Fruit fly (Drosophila melanogaster): Measurements from ENCODE around the gene CG9150.

Gene CG9150

DNA sequence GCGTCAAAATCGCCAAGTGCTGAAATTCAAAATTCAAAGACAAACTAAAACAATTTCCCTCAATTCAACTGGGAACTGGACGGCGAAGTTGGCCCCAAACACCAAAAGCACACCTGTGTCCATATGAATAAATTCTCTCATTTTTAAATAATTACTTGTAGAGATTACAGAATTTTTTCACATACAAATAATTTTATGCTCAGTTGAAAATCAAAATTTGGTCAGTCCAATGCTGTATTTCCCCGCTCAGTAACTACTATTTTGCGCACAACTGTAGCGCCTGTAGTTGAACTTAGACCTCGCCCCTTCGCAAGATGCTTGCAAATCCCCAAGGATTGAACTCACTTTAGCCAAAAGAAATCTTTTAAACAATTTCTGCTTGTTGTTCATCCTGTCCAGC lies 39.7 kb downstream of the CG9150 start (continued):
- TF ChIP-seq Gug (GFP tag; IDR thresholded peaks at IDR 0.05) = no peak
- TF ChIP-seq ss (GFP tag; optimal IDR thresholded peaks at IDR 0.05) = no peak
- TF ChIP-seq pdm3 (GFP tag; optimal IDR thresholded peaks at IDR 0.05) = peak; percentile 2
- TF ChIP-seq Ets21C (GFP tag; optimal IDR thresholded peaks at IDR 0.05) = no peak
- peak; percentile 47 for TF ChIP-seq Eip78C (GFP tag)
- no peak for TF ChIP-seq CG11902 (GFP tag; optimal IDR thresholded peaks at IDR 0.05)
- no peak for TF ChIP-seq Met (GFP tag; optimal IDR thresholded peaks at IDR 0.05)
- no peak for TF ChIP-seq topi (GFP tag; optimal IDR thresholded peaks at IDR 0.05)
- TF ChIP-seq CG3032 (tag; optimal IDR thresholded peaks at IDR 0.05) = no peak
- TF ChIP-seq svp (GFP tag) = peak; percentile 74
- TF ChIP-seq CG8319 (GFP tag; optimal IDR thresholded peaks at IDR 0.05) = no peak
- no peak for TF ChIP-seq CG9139 (GFP tag; optimal IDR thresholded peaks at IDR 0.05)
- no peak for TF ChIP-seq salr (GFP tag; optimal IDR thresholded peaks at IDR 0.05)
- TF ChIP-seq fd59A (GFP tag; optimal IDR thresholded peaks at IDR 0.05) = no peak
- TF ChIP-seq CG1621 (tag; optimal IDR thresholded peaks at IDR 0.05) = no peak
- TF ChIP-seq cyc (GFP tag; optimal IDR thresholded peaks at IDR 0.05) = no peak
- TF ChIP-seq spab (GFP tag; optimal IDR thresholded peaks at IDR 0.05) = no peak
- TF ChIP-seq dac (GFP tag; optimal IDR thresholded peaks at IDR 0.05) = no peak
- no peak for TF ChIP-seq Sox102F (GFP tag; optimal IDR thresholded peaks at IDR 0.05)
- TF ChIP-seq Sox15 (GFP tag; optimal IDR thresholded peaks at IDR 0.05) = no peak
- TF ChIP-seq CG8119 (GFP tag; IDR thresholded peaks at IDR 0.05) = peak; percentile 44; the same call in 2 of the 3 replicates
- TF ChIP-seq Hr38 (GFP tag; optimal IDR thresholded peaks at IDR 0.05) = no peak
- TF ChIP-seq CG6276 (GFP tag; optimal IDR thresholded peaks at IDR 0.05) = no peak
- no peak for TF ChIP-seq net (GFP tag; optimal IDR thresholded peaks at IDR 0.05)
- peak; percentile 44; the same call in 1 of the 2 replicates for TF ChIP-seq CG15336 (GFP tag; IDR thresholded peaks at IDR 0.05)
- TF ChIP-seq OdsH (GFP tag; optimal IDR thresholded peaks at IDR 0.05) = no peak
- TF ChIP-seq acj6 (GFP tag; optimal IDR thresholded peaks at IDR 0.05) = peak; percentile 24
- peak; percentile 39; the same call in 1 of the 3 replicates for TF ChIP-seq eg (GFP tag; IDR thresholded peaks at IDR 0.05)
- no peak for TF ChIP-seq CG7368 (GFP tag; optimal IDR thresholded peaks at IDR 0.05)
- TF ChIP-seq CG11762 (GFP tag; optimal IDR thresholded peaks at IDR 0.05; ENCODE audit: insufficient read depth) = no peak

DNA sequence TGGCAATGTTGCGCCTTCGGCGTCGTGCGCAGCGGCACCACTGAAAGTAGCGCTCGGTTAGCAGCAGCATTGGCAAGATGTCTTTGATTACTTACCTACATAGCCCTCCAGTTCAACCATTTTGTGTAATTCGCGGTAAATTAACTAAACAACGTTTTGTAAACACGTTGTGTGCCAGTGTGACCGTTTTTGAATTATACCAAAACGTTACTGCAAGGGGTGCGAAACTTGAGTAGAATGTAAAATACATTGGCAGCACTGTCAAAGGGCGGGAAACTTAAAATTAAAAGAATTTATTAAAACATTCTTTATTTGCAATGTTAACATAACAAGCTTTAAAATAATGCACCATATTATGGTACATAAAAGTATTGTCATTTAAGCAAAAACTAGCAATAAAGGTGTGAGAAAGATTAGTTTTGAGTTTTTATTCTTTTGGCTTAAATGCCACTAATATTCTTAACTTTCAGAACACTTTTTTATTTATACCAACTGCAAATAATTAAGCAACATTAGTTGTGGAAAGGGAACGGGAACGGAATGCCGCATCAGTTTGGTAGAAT lies 44.0 kb downstream of the CG9150 start, which contains the start of gene CG9107:
TSS of gene CG9107 (minus strand) at position 195 of the 563 bp plus-strand sequence.
- TF ChIP-seq Lpt (GFP tag; optimal IDR thresholded peaks at IDR 0.05) = no peak
- no peak for TF ChIP-seq CG11294 (GFP tag; IDR thresholded peaks at IDR 0.05)
- TF ChIP-seq cyc (GFP tag; optimal IDR thresholded peaks at IDR 0.05) = no peak
- TF ChIP-seq CG1621 (tag; optimal IDR thresholded peaks at IDR 0.05) = no peak
- peak; percentile 78 for TF ChIP-seq fkh (GFP tag; optimal IDR thresholded peaks at IDR 0.05)
- no peak for TF ChIP-seq fd85E (GFP tag; optimal IDR thresholded peaks at IDR 0.05)
- no peak for TF ChIP-seq CG3032 (tag; optimal IDR thresholded peaks at IDR 0.05)
- no peak for TF ChIP-seq Eip78C (GFP tag)
- no peak for TF ChIP-seq CG11902 (GFP tag; optimal IDR thresholded peaks at IDR 0.05)
- TF ChIP-seq salr (GFP tag; optimal IDR thresholded peaks at IDR 0.05) = no peak
- peak; percentile 100 for TF ChIP-seq CG6808 (GFP tag; optimal IDR thresholded peaks at IDR 0.05)
- no peak for TF ChIP-seq Ets96B (tag; optimal IDR thresholded peaks at IDR 0.05)
- no peak for TF ChIP-seq CG11762 (GFP tag; optimal IDR thresholded peaks at IDR 0.05; ENCODE audit: insufficient read depth)

DNA sequence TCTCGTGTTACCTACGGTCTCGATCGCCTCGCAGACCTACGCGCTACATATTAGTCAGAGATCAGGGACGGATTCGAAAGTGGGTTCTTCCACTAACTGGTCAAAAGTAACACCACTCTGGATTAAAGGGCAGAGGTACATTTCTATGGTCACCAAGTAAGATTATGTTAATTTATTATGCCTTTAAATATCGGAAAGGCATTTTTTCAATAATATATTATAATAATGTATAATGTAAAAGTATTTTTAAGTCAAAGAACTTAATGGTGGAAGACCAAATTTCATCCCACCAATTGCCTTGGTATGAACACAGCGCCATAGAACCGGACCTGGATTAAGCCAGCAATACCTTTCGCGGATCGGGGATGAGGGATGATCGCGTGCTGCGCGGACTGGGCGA lies 45.6 kb downstream of the CG9150 start:
- TF ChIP-seq cyc (GFP tag; optimal IDR thresholded peaks at IDR 0.05) = peak; percentile 64
- TF ChIP-seq fkh (GFP tag; optimal IDR thresholded peaks at IDR 0.05) = no peak
- TF ChIP-seq CG16779 (tag; optimal IDR thresholded peaks at IDR 0.05) = peak; percentile 27
- TF ChIP-seq Blimp-1 (GFP tag; optimal IDR thresholded peaks at IDR 0.05) = peak; percentile 56
- TF ChIP-seq CG11762 (GFP tag; optimal IDR thresholded peaks at IDR 0.05; ENCODE audit: insufficient read depth) = peak; percentile 33
- TF ChIP-seq acj6 (GFP tag; optimal IDR thresholded peaks at IDR 0.05) = peak; percentile 79
- TF ChIP-seq esn (GFP tag; optimal IDR thresholded peaks at IDR 0.05) = peak; percentile 33
- TF ChIP-seq Met (GFP tag; optimal IDR thresholded peaks at IDR 0.05) = peak; percentile 59
- peak; percentile 20; the same call in 1 of the 2 replicates for TF ChIP-seq Gug (GFP tag; IDR thresholded peaks at IDR 0.05)
- peak; percentile 92 for TF ChIP-seq Eip78C (GFP tag)
- TF ChIP-seq Sox102F (GFP tag; optimal IDR thresholded peaks at IDR 0.05) = peak; percentile 40
- TF ChIP-seq CG1621 (tag; optimal IDR thresholded peaks at IDR 0.05) = peak; percentile 16
- no peak for TF ChIP-seq pdm3 (GFP tag; optimal IDR thresholded peaks at IDR 0.05)
- peak; percentile 10 for TF ChIP-seq CG7368 (GFP tag; optimal IDR thresholded peaks at IDR 0.05)
- TF ChIP-seq Hr38 (GFP tag; optimal IDR thresholded peaks at IDR 0.05) = no peak
- peak; percentile 55 for TF ChIP-seq CG8319 (GFP tag; optimal IDR thresholded peaks at IDR 0.05)
- TF ChIP-seq svp (GFP tag) = peak; percentile 86
- TF ChIP-seq Sox15 (GFP tag; optimal IDR thresholded peaks at IDR 0.05) = peak; percentile 58
- TF ChIP-seq CG11294 (GFP tag; IDR thresholded peaks at IDR 0.05) = no peak
- peak; percentile 82 for TF ChIP-seq CG3919 (GFP tag; optimal IDR thresholded peaks at IDR 0.05)
- TF ChIP-seq CG8632 (GFP tag; optimal IDR thresholded peaks at IDR 0.05) = peak; percentile 51
- no peak for TF ChIP-seq CG15336 (GFP tag; IDR thresholded peaks at IDR 0.05)
- peak; percentile 78 for TF ChIP-seq CG11902 (GFP tag; optimal IDR thresholded peaks at IDR 0.05)
- TF ChIP-seq CG6792 (GFP tag; optimal IDR thresholded peaks at IDR 0.05) = peak; percentile 54
- no peak for TF ChIP-seq CG8119 (GFP tag; IDR thresholded peaks at IDR 0.05)
- peak; percentile 75 for TF ChIP-seq achi (GFP tag; optimal IDR thresholded peaks at IDR 0.05)
- TF ChIP-seq CG3032 (tag; optimal IDR thresholded peaks at IDR 0.05) = peak; percentile 75
- TF ChIP-seq CG9139 (GFP tag; optimal IDR thresholded peaks at IDR 0.05) = peak; percentile 71
- TF ChIP-seq fd59A (GFP tag; optimal IDR thresholded peaks at IDR 0.05) = peak; percentile 58
- TF ChIP-seq fd85E (GFP tag; optimal IDR thresholded peaks at IDR 0.05) = no peak

All from whole organism, prepupa.